Fruit fly (Drosophila melanogaster) whole organism, embryonic: ENCODE results near the gene CG18265.

Experiments
- CG10462 ChIP-seq: fragments of 200-800 bp; sonication (Bioruptor generic); optimal IDR thresholded peaks from 2 replicates; lab custom pipeline; 2016; ENCODE audit warnings: missing biosample characterization, missing genetic modification characterization
- CG10543 ChIP-seq: fragments of 200-800 bp; sonication (Bioruptor generic); optimal IDR thresholded peaks from 3 replicates; lab custom pipeline; 2017; ENCODE audit warnings: missing biosample characterization, mild to moderate bottlenecking, missing genetic modification characterization, moderate library complexity
- CG10979 ChIP-seq: fragments of 200-800 bp; sonication (Bioruptor generic); optimal IDR thresholded peaks from 2 replicates; lab custom pipeline; 2018; ENCODE audit warnings: missing biosample characterization, mild to moderate bottlenecking, missing genetic modification characterization, moderate library complexity
- CG12219 ChIP-seq: fragments of 200-800 bp; sonication (Bioruptor generic); optimal IDR thresholded peaks from 3 replicates; lab custom pipeline; 2018; ENCODE audit warnings: missing biosample characterization, mild to moderate bottlenecking, missing genetic modification characterization
- CG12391 ChIP-seq: fragments of 200-800 bp; sonication (Bioruptor generic); optimal IDR thresholded peaks from 3 replicates; lab custom pipeline; 2018; ENCODE audit warnings: missing biosample characterization, mild to moderate bottlenecking, missing genetic modification characterization, moderate library complexity
- CG13287 ChIP-seq: fragments of 200-800 bp; sonication (Bioruptor generic); IDR thresholded peaks from 2 replicates; pipeline ENCODE4 v1.3.6; 2022; ENCODE audit warnings: missing biosample characterization, missing genetic modification characterization; ENCODE audit not compliant: partially characterized antibody
- CG13296 ChIP-seq: fragments of 200-800 bp; sonication (Bioruptor generic); optimal IDR thresholded peaks from 3 replicates; lab custom pipeline; 2018; ENCODE audit warnings: missing biosample characterization, mild to moderate bottlenecking, missing genetic modification characterization
- CG13775 ChIP-seq: fragments of 200-800 bp; sonication (Bioruptor generic); optimal IDR thresholded peaks from 3 replicates; lab custom pipeline; 2017; ENCODE audit warnings: missing biosample characterization, mild to moderate bottlenecking, missing genetic modification characterization
- CG14710 ChIP-seq: fragments of 200-800 bp; sonication (Bioruptor generic); optimal IDR thresholded peaks from 3 replicates; lab custom pipeline; 2019; ENCODE audit warnings: missing biosample characterization, mild to moderate bottlenecking, missing genetic modification characterization, moderate library complexity
- CG15601 ChIP-seq: fragments of 200-800 bp; sonication (Bioruptor generic); optimal IDR thresholded peaks from 3 replicates; lab custom pipeline; 2019; ENCODE audit warnings: missing biosample characterization, mild to moderate bottlenecking, missing genetic modification characterization, moderate library complexity
- CG1602 ChIP-seq: fragments of 200-800 bp; sonication (Bioruptor generic); optimal IDR thresholded peaks from 3 replicates; lab custom pipeline; 2016; ENCODE audit warnings: missing biosample characterization, missing genetic modification characterization
- CG1603 ChIP-seq: fragments of 200-800 bp; sonication (Bioruptor generic); optimal IDR thresholded peaks from 2 replicates; lab custom pipeline; 2019; ENCODE audit warnings: missing biosample characterization, mild to moderate bottlenecking, missing genetic modification characterization, moderate library complexity
- CG1647 ChIP-seq: fragments of 200-800 bp; sonication (Bioruptor generic); optimal IDR thresholded peaks from 3 replicates; lab custom pipeline; 2016; ENCODE audit warnings: missing biosample characterization, missing genetic modification characterization
- CG17802 ChIP-seq: fragments of 200-800 bp; sonication (Bioruptor generic); optimal IDR thresholded peaks from 2 replicates; lab custom pipeline; 2018; ENCODE audit warnings: missing biosample characterization, mild to moderate bottlenecking, missing genetic modification characterization, moderate library complexity
- CG17829 ChIP-seq: fragments of 200-800 bp; optimal IDR thresholded peaks from 2 replicates; lab custom pipeline; 2019; ENCODE audit warnings: missing biosample characterization, mild to moderate bottlenecking, missing genetic modification characterization, moderate library complexity
- CG30020 ChIP-seq: fragments of 200-800 bp; optimal IDR thresholded peaks from 2 replicates; lab custom pipeline; 2019; ENCODE audit warnings: missing biosample characterization, mild to moderate bottlenecking, missing genetic modification characterization, moderate library complexity
- CG31365 ChIP-seq: fragments of 200-800 bp; sonication (Bioruptor generic); optimal IDR thresholded peaks from 2 replicates; lab custom pipeline; 2018; ENCODE audit warnings: missing biosample characterization, mild to moderate bottlenecking, missing genetic modification characterization
- CG32772 ChIP-seq: fragments of 200-800 bp; sonication (Bioruptor generic); IDR thresholded peaks from 2 replicates; pipeline ENCODE4 v1.3.6; 2022; ENCODE audit warnings: missing biosample characterization, missing genetic modification characterization
- CG33213 ChIP-seq: fragments of 200-800 bp; sonication (Bioruptor generic); optimal IDR thresholded peaks from 3 replicates; lab custom pipeline; 2016; ENCODE audit warnings: missing biosample characterization, missing genetic modification characterization
- CG33557 ChIP-seq: fragments of 200-800 bp; sonication (Bioruptor generic); optimal IDR thresholded peaks from 2 replicates; lab custom pipeline; 2019; ENCODE audit warnings: missing biosample characterization, mild to moderate bottlenecking, missing genetic modification characterization, moderate library complexity
- CG4282 ChIP-seq: fragments of 200-800 bp; sonication (Bioruptor generic); optimal IDR thresholded peaks from 2 replicates; lab custom pipeline; 2016; ENCODE audit warnings: missing biosample characterization, missing genetic modification characterization
- CG4424 ChIP-seq: fragments of 200-800 bp; sonication (Bioruptor generic); optimal IDR thresholded peaks from 3 replicates; lab custom pipeline; 2016; ENCODE audit warnings: missing biosample characterization, missing genetic modification characterization
- CG5180 ChIP-seq: fragments of 200-800 bp; sonication (Bioruptor generic); optimal IDR thresholded peaks from 3 replicates; lab custom pipeline; 2017; ENCODE audit warnings: missing biosample characterization, missing genetic modification characterization, mild to moderate bottlenecking, moderate library complexity, missing genetic modification reagents
- CG7928 ChIP-seq: fragments of 200-800 bp; sonication (Bioruptor generic); optimal IDR thresholded peaks from 2 replicates; lab custom pipeline; 2017; ENCODE audit warnings: missing biosample characterization, mild to moderate bottlenecking, missing genetic modification characterization
- CG7963 ChIP-seq: fragments of 200-800 bp; sonication (Bioruptor generic); IDR thresholded peaks from 3 replicates; pipeline ENCODE4 v1.3.6; 2022; ENCODE audit warnings: missing biosample characterization, missing genetic modification characterization; ENCODE audit not compliant: partially characterized antibody
- CG9215 ChIP-seq: fragments of 200-800 bp; sonication (Bioruptor generic); IDR thresholded peaks from 2 replicates; pipeline ENCODE4 v1.3.6; 2022; ENCODE audit warnings: missing biosample characterization, missing genetic modification characterization
- E2f1 ChIP-seq: fragments of 200-800 bp; sonication (Bioruptor generic); IDR thresholded peaks from 2 replicates; pipeline ENCODE4 v1.3.6; 2022; ENCODE audit warnings: missing biosample characterization, missing genetic modification characterization
- ERR ChIP-seq: fragments of 200-800 bp; sonication (Bioruptor generic); optimal IDR thresholded peaks from 2 replicates; lab custom pipeline; 2016; ENCODE audit warnings: missing biosample characterization, missing genetic modification characterization
- HmgD ChIP-seq: fragments of 200-800 bp; sonication (Bioruptor generic); optimal IDR thresholded peaks from 3 replicates; lab custom pipeline; 2016; ENCODE audit warnings: missing biosample characterization, missing genetic modification characterization
- MBD-R2 ChIP-seq: fragments of 200-800 bp; sonication (Bioruptor generic); IDR thresholded peaks from 2 replicates; pipeline ENCODE4 v1.3.6; 2022; ENCODE audit warnings: missing biosample characterization, missing genetic modification characterization
- Oaz ChIP-seq: fragments of 200-800 bp; sonication (Bioruptor generic); IDR thresholded peaks from 2 replicates; pipeline ENCODE4 v1.3.6; 2022; ENCODE audit warnings: missing biosample characterization, missing genetic modification characterization
- Rx ChIP-seq: fragments of 200-800 bp; sonication (Bioruptor generic); IDR thresholded peaks from 2 replicates; pipeline ENCODE4 v1.3.6; 2022; ENCODE audit warnings: missing biosample characterization, missing genetic modification characterization
- Spps ChIP-seq: fragments of 200-800 bp; sonication (Bioruptor generic); optimal IDR thresholded peaks from 2 replicates; lab custom pipeline; 2018; ENCODE audit warnings: missing biosample characterization, mild to moderate bottlenecking, missing genetic modification characterization
- Taf1 ChIP-seq: fragments of 200-800 bp; sonication (Bioruptor generic); IDR thresholded peaks from 2 replicates; pipeline ENCODE4 v1.3.6; 2022; ENCODE audit warnings: missing biosample characterization, missing genetic modification characterization
- cas ChIP-seq: fragments of 200-800 bp; sonication (Bioruptor generic); IDR thresholded peaks from 2 replicates; pipeline ENCODE4 v1.3.6; 2022; ENCODE audit warnings: missing biosample characterization, missing genetic modification characterization
- cwo ChIP-seq: fragments of 200-800 bp; sonication (Bioruptor generic); optimal IDR thresholded peaks from 3 replicates; lab custom pipeline; 2017; ENCODE audit warnings: missing biosample characterization, missing genetic modification characterization, mild to moderate bottlenecking, moderate library complexity, missing genetic modification reagents
- dan ChIP-seq: fragments of 200-800 bp; sonication (Bioruptor generic); IDR thresholded peaks from 2 replicates; pipeline ENCODE4 v1.3.6; 2022; ENCODE audit warnings: missing biosample characterization, missing genetic modification characterization
- disco-r ChIP-seq: fragments of 200-800 bp; sonication (Bioruptor generic); optimal IDR thresholded peaks from 2 replicates; lab custom pipeline; 2016; ENCODE audit warnings: missing biosample characterization, missing genetic modification characterization
- emc ChIP-seq: fragments of 200-800 bp; sonication (Bioruptor generic); optimal IDR thresholded peaks from 2 replicates; lab custom pipeline; 2016; ENCODE audit warnings: missing biosample characterization, missing genetic modification characterization
- fd64A ChIP-seq: fragments of 200-800 bp; sonication (Bioruptor generic); optimal IDR thresholded peaks from 3 replicates; lab custom pipeline; 2018; ENCODE audit warnings: missing biosample characterization, mild to moderate bottlenecking, missing genetic modification characterization
- fru ChIP-seq: fragments of >200 bp; optimal IDR thresholded peaks from 2 replicates; lab custom pipeline; 2017
- gcm2 ChIP-seq: fragments of 200-800 bp; sonication (Bioruptor generic); optimal IDR thresholded peaks from 2 replicates; lab custom pipeline; 2016; ENCODE audit warnings: missing biosample characterization, missing genetic modification characterization
- inv ChIP-seq: fragments of 200-800 bp; sonication (Bioruptor generic); IDR thresholded peaks from 2 replicates; pipeline ENCODE4 v1.3.6; 2022; ENCODE audit warnings: missing biosample characterization, missing genetic modification characterization; ENCODE audit not compliant: partially characterized antibody
- kah ChIP-seq: fragments of 200-800 bp; sonication (Bioruptor generic); optimal IDR thresholded peaks from 2 replicates; lab custom pipeline; 2018; ENCODE audit warnings: missing biosample characterization, mild to moderate bottlenecking, missing genetic modification characterization
- lov ChIP-seq, 2 experiments: fragments of 200-800 bp in 1 of 2; fragments of >200 bp in 1 of 2; sonication (Bioruptor generic) in 1 of 2; IDR thresholded peaks in 1 of 2; optimal IDR thresholded peaks in 1 of 2; 2 replicates in 1 of 2; 3 replicates in 1 of 2; pipeline versions ENCODE4 v1.3.6 to Lab custom; 2017 to 2022; ENCODE audit warnings: missing biosample characterization in 1 of 2, missing genetic modification characterization in 1 of 2
- luna ChIP-seq: fragments of 200-800 bp; sonication (Bioruptor generic); optimal IDR thresholded peaks from 2 replicates; lab custom pipeline; 2016; ENCODE audit warnings: missing biosample characterization, missing genetic modification characterization
- nau ChIP-seq: fragments of 200-800 bp; sonication (Bioruptor generic); optimal IDR thresholded peaks from 3 replicates; lab custom pipeline; 2017; ENCODE audit warnings: missing biosample characterization, mild to moderate bottlenecking, missing genetic modification characterization, missing genetic modification reagents
- repo ChIP-seq: fragments of 200-800 bp; sonication (Bioruptor generic); optimal IDR thresholded peaks from 2 replicates; lab custom pipeline; 2016; ENCODE audit warnings: missing biosample characterization, missing genetic modification characterization
- sima ChIP-seq: fragments of 200-800 bp; sonication (Bioruptor generic); optimal IDR thresholded peaks from 2 replicates; lab custom pipeline; 2016; ENCODE audit warnings: missing biosample characterization, missing genetic modification characterization
- tio ChIP-seq: fragments of 200-800 bp; sonication (Bioruptor generic); optimal IDR thresholded peaks from 2 replicates; lab custom pipeline; 2017; ENCODE audit warnings: missing biosample characterization, missing genetic modification characterization, inconsistent platforms
- unpg ChIP-seq: fragments of 200-800 bp; sonication (Bioruptor generic); optimal IDR thresholded peaks from 3 replicates; lab custom pipeline; 2018; ENCODE audit warnings: missing biosample characterization, mild to moderate bottlenecking, missing genetic modification characterization, moderate library complexity
- z ChIP-seq: fragments of 200-800 bp; sonication (Bioruptor generic); IDR thresholded peaks from 3 replicates; pipeline ENCODE4 v1.3.6; 2022; ENCODE audit warnings: missing biosample characterization, missing genetic modification characterization

CG18265 gene

dm6 chr3L:17465804-17466203 is 26.6 kb downstream of the CG18265 start, which contains the start of gene QIL1 (continued):
- TF ChIP-seq CG13287 (GFP tag; lab: Robert Waterston, UW) (peak; percentile 37; the same call in 1 of the 2 replicates), cas (GFP tag; lab: Robert Waterston, UW) (no peak), repo (GFP tag; lab: Kevin White, UChicago) (no peak), Spps (tag; lab: Kevin White, UChicago) (no peak), lov (optimal IDR thresholded peaks at IDR 0.05; lab: Kevin White, UChicago) (no peak), lov (GFP tag; IDR thresholded peaks at IDR 0.05; lab: Robert Waterston, UW) (no peak), fd64A (GFP tag; lab: Kevin White, UChicago) (no peak), CG10979 (tag; lab: Kevin White, UChicago) (no peak), Oaz (GFP tag; lab: Robert Waterston, UW) (no peak), CG32772 (GFP tag; lab: Robert Waterston, UW) (no peak), inv (no peak), E2f1 (GFP tag; lab: Robert Waterston, UW) (no peak), unpg (GFP tag; lab: Kevin White, UChicago) (no peak), CG17802 (tag; lab: Kevin White, UChicago) (no peak), CG7963 (no peak), CG1602 (GFP tag; lab: Kevin White, UChicago) (no peak), HmgD (GFP tag; lab: Kevin White, UChicago) (no peak), disco-r (GFP tag; lab: Kevin White, UChicago) (no peak), CG10543 (GFP tag; lab: Kevin White, UChicago) (no peak), dan (GFP tag; lab: Robert Waterston, UW) (no peak), nau (no peak), CG4282 (GFP tag; lab: Kevin White, UChicago) (no peak), CG10462 (GFP tag; lab: Kevin White, UChicago) (no peak), CG13775 (no peak), CG30020 (tag; lab: Kevin White, UChicago) (peak; percentile 64), CG9215 (GFP tag; lab: Robert Waterston, UW) (no peak), Taf1 (GFP tag; lab: Robert Waterston, UW) (no peak), z (GFP tag; lab: Robert Waterston, UW) (no peak), cwo (no peak), CG12219 (no peak), ERR (GFP tag; lab: Kevin White, UChicago) (no peak), CG5180 (GFP tag; lab: Kevin White, UChicago) (no peak), CG12391 (tag; lab: Kevin White, UChicago) (peak; percentile 27), CG17829 (tag; lab: Kevin White, UChicago) (peak; percentile 30), kah (GFP tag; lab: Kevin White, UChicago) (no peak), CG4424 (GFP tag; lab: Kevin White, UChicago) (no peak), CG15601 (tag; lab: Kevin White, UChicago) (peak; percentile 35), fru (lab: Kevin White, UChicago) (no peak), CG13296 (GFP tag; lab: Kevin White, UChicago) (no peak), CG31365 (no peak), luna (GFP tag; lab: Kevin White, UChicago) (no peak), MBD-R2 (GFP tag; lab: Robert Waterston, UW) (peak; percentile 61), tio (GFP tag; lab: Kevin White, UChicago) (no peak), sima (no peak), gcm2 (no peak), CG14710 (tag; lab: Kevin White, UChicago) (peak; percentile 69), CG33213 (GFP tag; lab: Kevin White, UChicago) (peak; percentile 26), CG1603 (peak; percentile 66), Rx (no peak), emc (GFP tag; lab: Kevin White, UChicago) (no peak), CG33557 (GFP tag; lab: Kevin White, UChicago) (no peak), CG7928 (GFP tag; lab: Kevin White, UChicago) (no peak), CG1647 (GFP tag; lab: Kevin White, UChicago) (no peak)
